Worm (Caenorhabditis elegans) whole organism, L1 larva: Measurements from ENCODE around the gene nhr-128.

Experiments used
- dsc-1 ChIP-seq: sonication (generic microtip); optimal IDR thresholded peaks from 2 replicates; lab custom pipeline; 2016; ENCODE audit warnings: mild to moderate bottlenecking, missing genetic modification characterization, missing compliant biosample characterization
- irx-1 ChIP-seq: sonication (generic microtip); optimal IDR thresholded peaks from 2 replicates; lab custom pipeline; 2016; ENCODE audit warnings: missing genetic modification characterization, missing compliant biosample characterization
- nhr-11 ChIP-seq: fragments of 150-350 bp; optimal IDR thresholded peaks from 2 replicates; lab custom pipeline; 2014; ENCODE audit warnings: missing biosample characterization, missing genetic modification characterization
- nhr-237 ChIP-seq: fragments of 150-350 bp; optimal IDR thresholded peaks from 2 replicates; lab custom pipeline; 2014; ENCODE audit warnings: missing biosample characterization, missing genetic modification characterization
- snpc-4 ChIP-seq: fragments of 150-350 bp; optimal IDR thresholded peaks from 2 replicates; lab custom pipeline; 2014; ENCODE audit warnings: missing biosample characterization, missing genetic modification characterization

- TF ChIP-seq nhr-11 (tag; lab: Kevin White, UChicago) (no peak), irx-1 (tag; lab: Kevin White, UChicago) (no peak), dsc-1 (no peak), nhr-237 (tag; lab: Kevin White, UChicago) (no peak), snpc-4 (no peak)
Observed at ce11 chrV:2230912-2231311, 9.0 kb downstream of the nhr-128 start, which contains the start of gene nhr-134.
